Worm (Caenorhabditis elegans): ENCODE data around the gene prdx-3.

The prdx-3 gene

ce11 chrIII:4359900-4360299 lies 47.3 kb upstream of the prdx-3 start:
- TF ChIP-seq unc-55 (GFP tag; optimal IDR thresholded peaks at IDR 0.05) (peak; percentile 33), nhr-232 (tag; optimal IDR thresholded peaks at IDR 0.05) (no peak)

ce11 chrIII:4362332-4362731 lies 44.9 kb upstream of the prdx-3 start:
- no peak for TF ChIP-seq pros-1 (tag; optimal IDR thresholded peaks at IDR 0.05)
- peak; percentile 29 for TF ChIP-seq ref-2 (tag; optimal IDR thresholded peaks at IDR 0.05)

- TF ChIP-seq tbx-7 (tag; optimal IDR thresholded peaks at IDR 0.05), result no peak
- no peak for TF ChIP-seq ceh-9 (tag; optimal IDR thresholded peaks at IDR 0.05)
Measured at ce11 chrIII:4364974-4365373, 42.3 kb upstream of the prdx-3 start, which contains the start of gene ckb-1. ckb-1 (plus strand) TSS chrIII:4365274.

ce11 chrIII:4367649-4368048 lies 39.6 kb upstream of the prdx-3 start, which contains the start of gene ckb-2:
ckb-2 (plus strand) TSS chrIII:4367949.
- TF ChIP-seq ceh-48 (tag; optimal IDR thresholded peaks at IDR 0.05) (no peak), elt-2 (tag; optimal IDR thresholded peaks at IDR 0.05) (no peak), odd-2 (tag; optimal IDR thresholded peaks at IDR 0.05) (no peak), ceh-14 (tag; optimal IDR thresholded peaks at IDR 0.05) (no peak), pag-3 (tag; optimal IDR thresholded peaks at IDR 0.05; ENCODE audit: borderline replicate concordance) (no peak), madf-2 (tag; optimal IDR thresholded peaks at IDR 0.05) (no peak), hlh-6 (tag; optimal IDR thresholded peaks at IDR 0.05) (no peak), lin-11 (tag; optimal IDR thresholded peaks at IDR 0.05) (no peak)

- peak; percentile 31 for TF ChIP-seq F13H6.1 (tag; optimal IDR thresholded peaks at IDR 0.05)
- TF ChIP-seq ref-2 (tag; optimal IDR thresholded peaks at IDR 0.05), result peak; percentile 57
- TF ChIP-seq ceh-6 (GFP tag; optimal IDR thresholded peaks at IDR 0.05), result peak; percentile 58
- peak; percentile 69 for TF ChIP-seq pha-2 (tag; optimal IDR thresholded peaks at IDR 0.05)
- TF ChIP-seq ceh-34 (tag; optimal IDR thresholded peaks at IDR 0.05), result peak; percentile 59
- TF ChIP-seq elt-2 (tag; optimal IDR thresholded peaks at IDR 0.05), result peak; percentile 76
- peak; percentile 49; the same call in 1 of the 2 replicates for TF ChIP-seq sox-2 (GFP tag; IDR thresholded peaks at IDR 0.05)
- TF ChIP-seq C38D4.7 (GFP tag; optimal IDR thresholded peaks at IDR 0.05), result peak; percentile 49
- TF ChIP-seq ceh-24 (tag; optimal IDR thresholded peaks at IDR 0.05), result peak; percentile 16
- TF ChIP-seq unc-3 (GFP tag; conservative IDR thresholded peaks at IDR 0.05), result peak; percentile 30; the same call in 1 of the 2 replicates
- peak; percentile 54 for TF ChIP-seq unc-3 (tag; optimal IDR thresholded peaks at IDR 0.05)
- peak; percentile 30 for TF ChIP-seq sox-4 (tag; optimal IDR thresholded peaks at IDR 0.05)
- TF ChIP-seq dmd-4 (tag; optimal IDR thresholded peaks at IDR 0.05; ENCODE audit: borderline replicate concordance), result peak; percentile 33
- peak; percentile 33 for TF ChIP-seq T23F11.4 (GFP tag; optimal IDR thresholded peaks at IDR 0.05)
- peak; percentile 52 for TF ChIP-seq gmeb-2 (tag; optimal IDR thresholded peaks at IDR 0.05)
- peak; percentile 33 for TF ChIP-seq fkh-6 (tag; optimal IDR thresholded peaks at IDR 0.05)
- peak; percentile 19 for TF ChIP-seq zip-5 (tag; optimal IDR thresholded peaks at IDR 0.05)
- peak; percentile 44 for TF ChIP-seq eyg-1 (tag; optimal IDR thresholded peaks at IDR 0.05)
- TF ChIP-seq che-1 (tag; optimal IDR thresholded peaks at IDR 0.05), result peak; percentile 68
- peak; percentile 26 for TF ChIP-seq nfya-1 (tag; optimal IDR thresholded peaks at IDR 0.05)
- TF ChIP-seq ttx-3 (tag; optimal IDR thresholded peaks at IDR 0.05), result peak; percentile 61
- peak; percentile 56 for TF ChIP-seq sdc-2 (tag; optimal IDR thresholded peaks at IDR 0.05)
- TF ChIP-seq K02D7.2 (tag; optimal IDR thresholded peaks at IDR 0.05), result peak; percentile 44
- peak; percentile 38 for TF ChIP-seq hlh-8 (tag; optimal IDR thresholded peaks at IDR 0.05)
- peak; percentile 36 for TF ChIP-seq hlh-15 (tag; optimal IDR thresholded peaks at IDR 0.05)
- peak; percentile 61 for TF ChIP-seq tbx-2 (tag; optimal IDR thresholded peaks at IDR 0.05)
- peak; percentile 69 for TF ChIP-seq ceh-18 (tag; optimal IDR thresholded peaks at IDR 0.05)
- peak; percentile 3 for TF ChIP-seq unc-42 (tag; optimal IDR thresholded peaks at IDR 0.05)
- TF ChIP-seq hlh-13 (GFP tag; optimal IDR thresholded peaks at IDR 0.05), result peak; percentile 51
- TF ChIP-seq dve-1 (tag; optimal IDR thresholded peaks at IDR 0.05), result peak; percentile 18
- peak; percentile 29 for TF ChIP-seq ceh-31 (tag; optimal IDR thresholded peaks at IDR 0.05)
- peak; percentile 74 for TF ChIP-seq hlh-6 (tag; optimal IDR thresholded peaks at IDR 0.05)
- peak; percentile 50 for TF ChIP-seq ztf-16 (tag; optimal IDR thresholded peaks at IDR 0.05)
- TF ChIP-seq syd-9 (tag; optimal IDR thresholded peaks at IDR 0.05), result peak; percentile 72
- peak; percentile 57 for TF ChIP-seq ceh-14 (tag; optimal IDR thresholded peaks at IDR 0.05)
Measured at ce11 chrIII:4369381-4369809, 37.8 kb upstream of the prdx-3 start.
